Worm (Caenorhabditis elegans) whole organism, L1 larva: ENCODE results near the gene F21D5.3.
"Not testable (repeated sequence)": the region's sequence is repeated elsewhere in the genome, so short reads cannot be mapped to it uniquely, and the experiment has no call there.

ENCODE experiments used
- C04F5.9 ChIP-seq: sonication (generic microtip); optimal IDR thresholded peaks from 2 replicates; lab custom pipeline; 2016; ENCODE audit warnings: missing genetic modification characterization, missing compliant biosample characterization
- F16B12.6 ChIP-seq: fragments of 150-350 bp; optimal IDR thresholded peaks from 2 replicates; lab custom pipeline; 2014; ENCODE audit warnings: missing biosample characterization, missing genetic modification characterization
- ces-1 ChIP-seq: fragments of 150-350 bp; optimal IDR thresholded peaks from 2 replicates; lab custom pipeline; 2014; ENCODE audit warnings: missing biosample characterization, missing genetic modification reagents, missing genetic modification characterization
- elt-3 ChIP-seq, 6 experiments: fragments of 150-350 bp in 1 of 6; sonication (generic microtip); optimal IDR thresholded peaks; 2 replicates each; lab custom pipeline; 2017 to 2018; ENCODE audit warnings: missing biosample characterization in 6 of 6, missing genetic modification characterization in 6 of 6, inconsistent platforms in 1 of 6
- jun-1 ChIP-seq: fragments of 150-350 bp; optimal IDR thresholded peaks from 2 replicates; lab custom pipeline; 2014; ENCODE audit warnings: missing biosample characterization, missing genetic modification reagents, missing genetic modification characterization
- lin-14 ChIP-seq: fragments of 200-800 bp; sonication (Bioruptor generic); optimal IDR thresholded peaks from 2 replicates; lab custom pipeline; 2018; ENCODE audit warnings: mild to moderate bottlenecking, missing genetic modification characterization, moderate library complexity, missing compliant biosample characterization
- mdl-1 ChIP-seq, 2 experiments: fragments of 150-350 bp; optimal IDR thresholded peaks; 2 replicates each; lab custom pipeline; 2014 to 2017; ENCODE audit warnings: missing biosample characterization in 2 of 2, missing genetic modification characterization in 2 of 2, inconsistent platforms in 1 of 2
- mef-2 ChIP-seq: fragments of 150-350 bp; optimal IDR thresholded peaks from 2 replicates; lab custom pipeline; 2014; ENCODE audit warnings: missing biosample characterization, missing genetic modification characterization
- nhr-237 ChIP-seq: fragments of 150-350 bp; optimal IDR thresholded peaks from 2 replicates; lab custom pipeline; 2014; ENCODE audit warnings: missing biosample characterization, missing genetic modification characterization
- sptf-1 ChIP-seq: fragments of 150-350 bp; optimal IDR thresholded peaks from 2 replicates; lab custom pipeline; 2014; ENCODE audit warnings: missing biosample characterization, missing genetic modification characterization
- unc-130 ChIP-seq: fragments of 150-350 bp; optimal IDR thresholded peaks from 2 replicates; lab custom pipeline; 2017; ENCODE audit warnings: missing biosample characterization, missing genetic modification characterization, inconsistent platforms
- unc-62 ChIP-seq: fragments of 150-350 bp; optimal IDR thresholded peaks from 2 replicates; lab custom pipeline; 2014; ENCODE audit warnings: missing biosample characterization, missing genetic modification reagents, missing genetic modification characterization
- vab-15 ChIP-seq: sonication (generic microtip); optimal IDR thresholded peaks from 2 replicates; lab custom pipeline; 2017; ENCODE audit warnings: missing genotype, mild to moderate bottlenecking, missing genetic modification characterization, missing compliant biosample characterization

ce11 chrIV:8715032-8715431 is 15.6 kb upstream of the F21D5.3 start, which contains the start of the genes parg-2 and ipla-5:
- TF ChIP-seq jun-1 (tag; lab: Kevin White, UChicago); nhr-237 (tag; lab: Kevin White, UChicago); unc-62 (GFP tag; lab: Kevin White, UChicago); elt-3 (tag; optimal IDR thresholded peaks at IDR 0.05; lab: Kevin White, UChicago); F16B12.6 (tag; lab: Kevin White, UChicago); unc-130 (tag; lab: Kevin White, UChicago); C04F5.9 (tag; lab: Kevin White, UChicago); sptf-1; lin-14 (GFP tag; lab: Kevin White, UChicago); vab-15; mdl-1 (tag; optimal IDR thresholded peaks at IDR 0.05; lab: Kevin White, UChicago); ces-1 (GFP tag; lab: Kevin White, UChicago); mef-2 (tag; lab: Kevin White, UChicago): not testable (repeated sequence)
